Worm (Caenorhabditis elegans) whole organism, L4 larva: ENCODE data around the gene M02D8.5.

ENCODE experiments used
- D1046.2 ChIP-seq: fragments of 200-800 bp; sonication (Bioruptor generic); IDR thresholded peaks from 2 replicates; pipeline ENCODE4 v1.3.6; 2022; ENCODE audit warnings: missing genetic modification characterization, missing compliant biosample characterization
- F10B5.3 ChIP-seq: sonication (generic microtip); optimal IDR thresholded peaks from 2 replicates; lab custom pipeline; 2016; ENCODE audit warnings: mild to moderate bottlenecking, missing genetic modification characterization, missing compliant biosample characterization
- F37D6.2 ChIP-seq: sonication (generic microtip); optimal IDR thresholded peaks from 2 replicates; lab custom pipeline; 2016; ENCODE audit warnings: mild to moderate bottlenecking, missing genetic modification characterization, missing compliant biosample characterization
- F44E2.7 ChIP-seq: fragments of 200-800 bp; sonication (Bioruptor generic); IDR thresholded peaks from 2 replicates; pipeline ENCODE4 v2.1.2; 2022; ENCODE audit warnings: missing genetic modification characterization, missing compliant biosample characterization
- T20F7.1 ChIP-seq: fragments of 200-800 bp; sonication (Bioruptor generic); optimal IDR thresholded peaks from 2 replicates; lab custom pipeline; 2018; ENCODE audit warnings: mild to moderate bottlenecking, missing genetic modification characterization, missing compliant biosample characterization
- T26A8.4 ChIP-seq: fragments of 200-800 bp; sonication (Bioruptor generic); IDR thresholded peaks from 2 replicates; pipeline ENCODE4 v1.3.6; 2022; ENCODE audit warnings: missing genetic modification characterization, missing compliant biosample characterization
- Y105C5A.15 ChIP-seq: fragments of 200-800 bp; sonication (Bioruptor generic); IDR thresholded peaks from 2 replicates; pipeline ENCODE4 v1.3.6; 2022; ENCODE audit warnings: missing genetic modification characterization, missing compliant biosample characterization
- Y5F2A.4 ChIP-seq: fragments of 200-800 bp; sonication (Bioruptor generic); optimal IDR thresholded peaks from 2 replicates; lab custom pipeline; 2018; ENCODE audit warnings: mild to moderate bottlenecking, missing genetic modification characterization, missing compliant biosample characterization
- ZK337.2 ChIP-seq: fragments of 200-800 bp; sonication (Bioruptor generic); IDR thresholded peaks from 2 replicates; pipeline ENCODE4 v1.3.6; 2022; ENCODE audit warnings: missing genetic modification reagents, missing genetic modification characterization, missing compliant biosample characterization
- ZK546.5 ChIP-seq, 2 experiments: sonication (generic microtip); optimal IDR thresholded peaks; 2 replicates each; lab custom pipeline; 2017; ENCODE audit warnings: missing biosample characterization in 2 of 2, missing genetic modification characterization in 2 of 2
- aha-1 ChIP-seq: fragments of 150-350 bp; peaks from one replicate; lab custom pipeline; 2014; ENCODE audit warnings: missing biosample characterization, missing genetic modification characterization
- ceh-20 ChIP-seq: fragments of 200-800 bp; sonication (Bioruptor generic); IDR thresholded peaks from 2 replicates; pipeline ENCODE4 v1.3.6; 2022; ENCODE audit warnings: missing genetic modification reagents, missing genetic modification characterization, missing compliant biosample characterization
- ceh-62 ChIP-seq: sonication (generic microtip); optimal IDR thresholded peaks from 2 replicates; lab custom pipeline; 2017; ENCODE audit warnings: missing biosample characterization, missing genetic modification characterization
- cey-2 ChIP-seq: sonication (generic microtip); optimal IDR thresholded peaks from 3 replicates; lab custom pipeline; 2017; ENCODE audit warnings: missing genetic modification characterization, mild to moderate bottlenecking, missing compliant biosample characterization, antibody characterized with exemption, borderline replicate concordance; ENCODE audit not compliant: insufficient read depth
- daf-8 ChIP-seq: fragments of 200-800 bp; sonication (Bioruptor generic); IDR thresholded peaks from 2 replicates; pipeline ENCODE4 v1.3.6; 2022; ENCODE audit warnings: missing genetic modification characterization, missing compliant biosample characterization
- dmd-6 ChIP-seq: fragments of 200-800 bp; sonication (Bioruptor generic); IDR thresholded peaks from 2 replicates; pipeline ENCODE4 v1.3.6; 2022; ENCODE audit warnings: missing genetic modification reagents, missing genetic modification characterization, missing compliant biosample characterization
- egl-43 ChIP-seq: fragments of 200-800 bp; sonication (Bioruptor generic); IDR thresholded peaks from 2 replicates; pipeline ENCODE4 v1.3.6; 2022; ENCODE audit warnings: missing genetic modification reagents, missing genetic modification characterization, missing compliant biosample characterization
- hif-1 ChIP-seq, 2 experiments: sonication (generic microtip); optimal IDR thresholded peaks; 2 replicates each; lab custom pipeline; 2016 to 2017; ENCODE audit warnings: missing compliant biosample characterization in 2 of 2, missing genetic modification characterization in 2 of 2, missing genetic modification reagents in 2 of 2, missing genotype in 2 of 2, mild to moderate bottlenecking in 1 of 2
- hlh-11 ChIP-seq: fragments of 200-800 bp; sonication (Bioruptor generic); optimal IDR thresholded peaks from 2 replicates; lab custom pipeline; 2018; ENCODE audit warnings: mild to moderate bottlenecking, missing genetic modification characterization, missing compliant biosample characterization
- hlh-30 ChIP-seq: sonication (generic microtip); optimal IDR thresholded peaks from 2 replicates; lab custom pipeline; 2017; ENCODE audit warnings: antibody characterized with exemption, mild to moderate bottlenecking, missing genetic modification characterization, missing compliant biosample characterization; ENCODE audit not compliant: insufficient read depth
- hmg-1.1 ChIP-seq: fragments of 200-800 bp; sonication (Bioruptor generic); IDR thresholded peaks from 2 replicates; pipeline ENCODE4 v1.3.6; 2022; ENCODE audit warnings: missing genetic modification reagents, missing genetic modification characterization, missing compliant biosample characterization
- jun-1 ChIP-seq: fragments of 150-350 bp; optimal IDR thresholded peaks from 2 replicates; lab custom pipeline; 2014; ENCODE audit warnings: missing biosample characterization, missing genetic modification reagents, missing genetic modification characterization
- lim-7 ChIP-seq: fragments of 200-800 bp; sonication (Bioruptor generic); IDR thresholded peaks from 2 replicates; pipeline ENCODE4 v1.3.6; 2022; ENCODE audit warnings: missing genetic modification characterization, missing compliant biosample characterization
- lin-1 ChIP-seq: fragments of 200-800 bp; sonication (Bioruptor generic); IDR thresholded peaks from 2 replicates; pipeline ENCODE4 v1.3.6; 2022; ENCODE audit warnings: missing genetic modification reagents, missing genetic modification characterization, missing compliant biosample characterization
- lin-13 ChIP-seq: fragments of 150-350 bp; optimal IDR thresholded peaks from 2 replicates; lab custom pipeline; 2014; ENCODE audit warnings: missing biosample characterization, missing genetic modification reagents, missing genetic modification characterization
- lin-15B ChIP-seq: fragments of 150-350 bp; sonication (generic microtip); optimal IDR thresholded peaks from 3 replicates; lab custom pipeline; 2014; ENCODE audit warnings: missing biosample characterization, missing genetic modification characterization
- lin-39 ChIP-seq: fragments of 150-350 bp; optimal IDR thresholded peaks from 2 replicates; lab custom pipeline; 2014; ENCODE audit warnings: missing biosample characterization, missing genetic modification reagents, missing genetic modification characterization
- lir-3 ChIP-seq: sonication (generic microtip); optimal IDR thresholded peaks from 2 replicates; lab custom pipeline; 2016; ENCODE audit warnings: mild to moderate bottlenecking, missing genetic modification characterization, missing compliant biosample characterization
- lsy-2 ChIP-seq, 2 experiments: fragments of 150-350 bp in 1 of 2; sonication (generic microtip) in 1 of 2; optimal IDR thresholded peaks; 2 replicates each; lab custom pipeline; 2014 to 2017; ENCODE audit warnings: missing biosample characterization in 2 of 2, missing genetic modification characterization in 2 of 2
- mdt-29 ChIP-seq: fragments of 200-800 bp; sonication (Bioruptor generic); IDR thresholded peaks from 2 replicates; pipeline ENCODE4 v1.3.6; 2022; ENCODE audit warnings: missing genetic modification reagents, missing genetic modification characterization, missing compliant biosample characterization
- mep-1 ChIP-seq: fragments of 150-350 bp; sonication (generic microtip); optimal IDR thresholded peaks from 3 replicates; lab custom pipeline; 2014; ENCODE audit warnings: missing biosample characterization, missing genetic modification characterization
- mxl-3 ChIP-seq: fragments of 200-800 bp; sonication (Bioruptor generic); optimal IDR thresholded peaks from 2 replicates; lab custom pipeline; 2018; ENCODE audit warnings: mild to moderate bottlenecking, missing genetic modification characterization, missing compliant biosample characterization
- nhr-10 ChIP-seq: fragments of 150-350 bp; optimal IDR thresholded peaks from 2 replicates; lab custom pipeline; 2014; ENCODE audit warnings: missing biosample characterization, missing genetic modification characterization
- nhr-11 ChIP-seq: fragments of 150-350 bp; optimal IDR thresholded peaks from 2 replicates; lab custom pipeline; 2014; ENCODE audit warnings: missing biosample characterization, missing genetic modification characterization
- nhr-28 ChIP-seq: fragments of 150-350 bp; optimal IDR thresholded peaks from 2 replicates; lab custom pipeline; 2014; ENCODE audit warnings: missing biosample characterization, missing genetic modification characterization
- nhr-42 ChIP-seq: fragments of 200-800 bp; sonication (Bioruptor generic); IDR thresholded peaks from 2 replicates; pipeline ENCODE4 v1.3.6; 2022; ENCODE audit warnings: missing genetic modification characterization, missing compliant biosample characterization
- php-3 ChIP-seq: fragments of 200-800 bp; sonication (Bioruptor generic); IDR thresholded peaks from 2 replicates; pipeline ENCODE4 v1.3.6; 2022; ENCODE audit warnings: missing genetic modification reagents, missing genetic modification characterization, missing compliant biosample characterization
- rbr-2 ChIP-seq: sonication (generic microtip); optimal IDR thresholded peaks from 2 replicates; lab custom pipeline; 2016; ENCODE audit warnings: missing genotype, missing genetic modification characterization, missing compliant biosample characterization
- saeg-2 ChIP-seq: fragments of 200-800 bp; sonication (Bioruptor generic); IDR thresholded peaks from 2 replicates; pipeline ENCODE4 v1.3.6; 2022; ENCODE audit warnings: missing genetic modification reagents, missing genetic modification characterization, missing compliant biosample characterization
- sdz-12 ChIP-seq: fragments of 200-800 bp; sonication (Bioruptor generic); optimal IDR thresholded peaks from 2 replicates; lab custom pipeline; 2018; ENCODE audit warnings: mild to moderate bottlenecking, missing genetic modification characterization, missing compliant biosample characterization
- set-16 ChIP-seq: fragments of 200-800 bp; sonication (Bioruptor generic); IDR thresholded peaks from 2 replicates; pipeline ENCODE4 v1.3.6; 2022; ENCODE audit warnings: missing genetic modification reagents, missing genetic modification characterization, missing compliant biosample characterization
- skn-1 ChIP-seq: fragments of 150-350 bp; optimal IDR thresholded peaks from 2 replicates; lab custom pipeline; 2014; ENCODE audit warnings: missing biosample characterization, missing genetic modification characterization
- tra-1 ChIP-seq: fragments of 200-800 bp; sonication (Bioruptor generic); IDR thresholded peaks from 2 replicates; pipeline ENCODE4 v1.3.6; 2022; ENCODE audit warnings: missing genetic modification reagents, missing genetic modification characterization, missing compliant biosample characterization
- unc-62 ChIP-seq, 3 experiments: fragments of 150-350 bp in 1 of 3; sonication (generic microtip); optimal IDR thresholded peaks in 2 of 3; peaks in 1 of 3; 1 replicate in 1 of 3; 2 replicates in 2 of 3; lab custom pipeline; 2014 to 2017; ENCODE audit warnings: missing biosample characterization in 3 of 3, missing genetic modification characterization in 3 of 3, missing genetic modification reagents in 3 of 3, missing genotype in 1 of 3
- vab-7 ChIP-seq: fragments of 200-800 bp; sonication (Bioruptor generic); IDR thresholded peaks from 2 replicates; pipeline ENCODE4 v1.3.6; 2022; ENCODE audit warnings: missing genetic modification reagents, missing genetic modification characterization, missing compliant biosample characterization
- zfp-3 ChIP-seq: fragments of 200-800 bp; sonication (Bioruptor generic); conservative IDR thresholded peaks from 2 replicates; pipeline ENCODE4 v1.3.6; 2022; ENCODE audit warnings: missing genetic modification reagents, missing genetic modification characterization, missing compliant biosample characterization

Gene M02D8.5

ce11 chrX:8806070-8806799 is 44.8 kb upstream of the M02D8.5 start, which contains the start of gene R04E5.8 (continued):
- peak in 1 of 2 experiments; percentile 48 for TF ChIP-seq hif-1 (tag; optimal IDR thresholded peaks at IDR 0.05; lab: Kevin White, UChicago)
- TF ChIP-seq dmd-6: 0 out of 2 replicates have a peak, but pooled peaks have one; percentile 14
- peak; percentile 38 for TF ChIP-seq F37D6.2 (tag; lab: Kevin White, UChicago)
- TF ChIP-seq mxl-3 (GFP tag; lab: Kevin White, UChicago): peak; percentile 72
- peak in 1 of 2 experiments; percentile 38 for TF ChIP-seq lsy-2 (tag; optimal IDR thresholded peaks at IDR 0.05; lab: Kevin White, UChicago)

DNA sequence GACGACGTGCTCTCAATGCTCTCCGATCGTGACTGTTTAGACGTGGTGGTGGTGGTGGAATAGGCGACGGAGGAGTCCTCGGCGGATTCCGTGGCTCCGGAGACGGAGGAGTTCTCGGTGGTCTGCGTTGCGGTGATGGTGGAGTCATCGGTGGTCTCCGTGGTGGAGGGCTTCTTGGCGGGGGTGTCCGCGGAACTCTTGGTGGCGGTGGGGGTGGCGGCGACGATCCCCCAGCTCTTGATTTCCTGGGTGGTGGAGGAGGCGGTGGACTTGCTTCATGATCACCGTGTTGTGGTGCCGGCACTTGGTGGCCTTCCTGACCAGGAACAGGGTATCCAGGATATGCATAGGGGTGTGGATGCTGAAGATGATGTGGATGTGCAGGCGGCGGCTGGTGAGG is 44.1 kb upstream of the M02D8.5 start:
- TF ChIP-seq aha-1 (tag; lab: Kevin White, UChicago) (peak; percentile 71), egl-43 (GFP tag; lab: Robert Waterston, UW) (0 out of 2 replicates have a peak, but pooled peaks have one; percentile 20), set-16 (GFP tag; lab: Robert Waterston, UW) (peak; percentile 97), ZK337.2 (no peak), daf-8 (no peak), ceh-62 (tag; lab: Kevin White, UChicago) (no peak)

DNA sequence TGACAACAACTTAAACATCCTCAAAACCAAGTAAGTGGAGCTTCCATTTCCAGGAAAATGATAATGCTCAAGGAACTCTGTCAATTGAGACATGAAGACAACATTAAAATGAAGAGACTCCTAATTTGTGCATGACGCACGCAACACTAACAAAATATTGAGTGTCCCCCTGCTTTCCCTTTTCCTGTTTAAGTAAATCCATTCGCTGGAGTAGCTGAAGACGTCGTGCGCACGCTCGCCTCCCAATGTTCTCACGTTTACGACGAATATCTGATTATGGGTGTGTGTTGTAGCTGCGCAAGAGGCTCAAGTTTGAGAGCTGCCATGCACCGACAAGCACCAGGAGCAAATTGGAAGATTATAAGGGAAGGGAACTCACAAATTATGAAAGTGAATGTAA is 39.6 kb upstream of the M02D8.5 start:
- TF ChIP-seq nhr-28 (tag; lab: Kevin White, UChicago) (no peak), T20F7.1 (GFP tag; lab: Kevin White, UChicago) (no peak), sdz-12 (GFP tag; lab: Kevin White, UChicago) (no peak), jun-1 (tag; lab: Kevin White, UChicago) (no peak), Y5F2A.4 (GFP tag; lab: Kevin White, UChicago) (no peak), zfp-3 (GFP tag; lab: Robert Waterston, UW) (no peak), hlh-11 (tag; lab: Kevin White, UChicago) (peak; percentile 17), lin-13 (no peak), F44E2.7 (GFP tag; lab: Robert Waterston, UW) (no peak), hlh-30 (tag; lab: Kevin White, UChicago) (no peak), php-3 (no peak), lin-15B (tag; lab: Kevin White, UChicago) (no peak), lim-7 (GFP tag; lab: Robert Waterston, UW) (no peak), mep-1 (no peak), saeg-2 (GFP tag; lab: Robert Waterston, UW) (no peak), lir-3 (tag; lab: Kevin White, UChicago) (no peak), Y105C5A.15 (no peak), ZK546.5 (tag; optimal IDR thresholded peaks at IDR 0.05; lab: Kevin White, UChicago) (no peak), nhr-42 (GFP tag; lab: Robert Waterston, UW) (no peak), lin-1 (GFP tag; lab: Robert Waterston, UW) (no peak), tra-1 (GFP tag; lab: Robert Waterston, UW) (no peak), cey-2 (tag; lab: Kevin White, UChicago) (no peak), T26A8.4 (GFP tag; lab: Robert Waterston, UW) (no peak), nhr-10 (tag; lab: Kevin White, UChicago) (no peak), F10B5.3 (tag; lab: Kevin White, UChicago) (no peak), vab-7 (GFP tag; lab: Robert Waterston, UW) (no peak), unc-62 (GFP tag; optimal IDR thresholded peaks at IDR 0.05 in 1 of 2; lab: Kevin White, UChicago) (peak in 1 of 2 experiments; percentile 78), unc-62 (tag; optimal IDR thresholded peaks at IDR 0.05; lab: Kevin White, UChicago) (no peak), set-16 (GFP tag; lab: Robert Waterston, UW) (0 out of 2 replicates have a peak, but pooled peaks have one; percentile 10), rbr-2 (tag; lab: Kevin White, UChicago) (no peak), nhr-11 (no peak), lsy-2 (tag; optimal IDR thresholded peaks at IDR 0.05; lab: Kevin White, UChicago) (peak in 1 of 2 experiments; percentile 39), D1046.2 (no peak), lin-39 (tag; lab: Kevin White, UChicago) (no peak), hmg-1.1 (0 out of 2 replicates have a peak, but pooled peaks have one; percentile 23), skn-1 (tag; lab: Kevin White, UChicago) (no peak), egl-43 (GFP tag; lab: Robert Waterston, UW) (no peak), mdt-29 (GFP tag; lab: Robert Waterston, UW) (no peak), ceh-20 (GFP tag; lab: Robert Waterston, UW) (no peak)
